Worm (Caenorhabditis elegans): ENCODE data around the gene C24H10.4.

DNA sequence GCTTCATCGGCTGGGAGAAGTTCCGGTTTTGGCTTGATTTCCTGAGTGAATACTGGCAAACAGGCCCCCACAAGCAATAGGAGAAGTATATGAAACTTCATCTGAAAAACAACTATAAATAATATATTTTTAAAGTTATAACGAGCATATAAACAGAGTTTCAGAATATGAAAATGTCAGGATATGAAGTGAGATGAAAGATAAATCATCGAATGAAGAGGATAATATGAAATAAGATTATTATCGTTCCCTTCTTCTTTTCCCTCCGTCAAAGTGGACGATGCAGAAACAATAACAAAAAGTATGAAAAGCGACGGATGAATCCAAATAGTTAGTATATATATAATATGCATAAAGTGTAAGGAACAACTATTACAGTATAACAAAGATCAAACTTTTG is 37.9 kb upstream of the C24H10.4 start, which contains the start of gene acn-1:
- TF ChIP-seq him-1 (tag; optimal IDR thresholded peaks at IDR 0.05): no peak
- TF ChIP-seq W03F9.2 (tag; optimal IDR thresholded peaks at IDR 0.05): no peak

Data from whole organism, L4/young adult.